Fruit fly (Drosophila melanogaster) Kc167 (cell line): ENCODE measurements around the gene CG6432.

Experiments used
- Myc ChIP-seq: fragments of >200 bp; optimal IDR thresholded peaks from 2 replicates; lab custom pipeline; 2017; ENCODE audit warnings: missing external identifiers
- Sin3A ChIP-seq: fragments of >200 bp; optimal IDR thresholded peaks from 2 replicates; lab custom pipeline; 2018; ENCODE audit warnings: missing external identifiers
- h ChIP-seq: fragments of >200 bp; optimal IDR thresholded peaks from 3 replicates; lab custom pipeline; 2018; ENCODE audit warnings: missing external identifiers
- insv ChIP-seq: fragments of >200 bp; optimal IDR thresholded peaks from 3 replicates; lab custom pipeline; 2018; ENCODE audit warnings: missing external identifiers
- psq ChIP-seq: fragments of >200 bp; optimal IDR thresholded peaks from 2 replicates; lab custom pipeline; 2017; ENCODE audit warnings: missing external identifiers
- ttk ChIP-seq: sonication (Bioruptor generic); optimal IDR thresholded peaks from 2 replicates; lab custom pipeline; 2017; ENCODE audit warnings: missing external identifiers

The CG6432 gene

dm6 chr3R:24301520-24301919 is 35.2 kb upstream of the CG6432 start:
- TF ChIP-seq h (lab: Kevin White, UChicago): no peak
- no peak for TF ChIP-seq Sin3A (lab: Kevin White, UChicago)
- no peak for TF ChIP-seq psq

DNA sequence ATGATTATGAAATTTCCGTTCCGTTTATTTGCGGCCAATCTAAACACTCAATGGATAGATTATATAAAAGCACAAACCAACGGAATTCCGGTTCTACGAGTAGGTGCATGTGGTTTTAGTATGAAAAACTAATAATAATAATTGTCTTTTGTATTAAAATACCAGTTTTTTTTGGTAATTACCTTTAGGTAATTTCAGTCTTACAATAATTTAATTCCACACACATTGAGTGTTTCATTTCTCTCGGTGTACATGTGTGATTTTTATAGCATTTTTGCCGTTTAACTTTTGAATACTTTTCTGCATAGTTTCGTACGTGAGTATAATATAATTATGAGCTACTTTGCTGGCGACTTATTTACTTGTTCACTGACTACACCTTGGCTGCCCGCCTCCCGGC is 33.7 kb upstream of the CG6432 start:
- no peak for TF ChIP-seq Myc
- no peak for TF ChIP-seq ttk (lab: Kevin White, UChicago)
- TF ChIP-seq Sin3A (lab: Kevin White, UChicago): no peak
- no peak for TF ChIP-seq psq
- TF ChIP-seq insv: no peak

DNA sequence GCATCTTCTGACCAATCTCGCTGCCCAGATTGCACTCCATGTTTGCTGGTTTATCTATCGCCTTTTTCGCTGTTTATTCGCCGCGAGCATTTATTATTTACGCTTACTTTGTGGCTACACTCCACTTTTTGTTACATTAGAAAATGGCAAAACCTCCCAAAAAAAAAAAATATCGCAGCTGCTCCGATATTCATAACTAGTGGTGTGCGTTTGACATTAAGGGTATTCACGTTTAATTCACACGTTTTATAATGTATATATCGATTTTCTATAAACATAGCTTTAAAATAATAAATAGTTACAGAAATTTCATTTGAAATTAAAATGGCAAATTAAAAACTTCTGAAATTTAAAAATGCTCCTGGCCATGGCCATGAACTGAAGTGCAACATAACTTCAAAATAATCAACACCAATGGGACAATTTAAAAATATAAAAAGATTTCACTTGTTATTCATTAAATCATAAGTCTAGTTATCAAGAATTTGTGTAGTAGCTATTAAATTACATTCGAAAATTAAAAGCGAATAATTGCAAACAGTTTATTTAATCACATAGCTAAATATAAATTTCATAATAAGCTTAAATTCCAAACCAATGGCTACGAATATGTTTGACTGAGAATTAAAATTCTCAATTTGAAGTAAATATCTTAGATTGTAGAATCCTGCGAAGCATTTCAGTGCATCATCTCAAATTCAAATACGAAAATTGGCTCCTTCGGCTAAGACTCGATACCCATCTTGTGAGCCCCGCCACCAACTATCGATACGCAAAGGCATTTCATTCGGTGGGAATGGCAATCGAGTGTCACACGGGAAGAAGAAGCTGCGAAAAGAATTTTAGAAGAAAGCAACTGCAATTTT is 18.3 kb upstream of the CG6432 start, which contains the start of the genes Nab2 and BRWD3:
Gene Nab2, minus strand, starts transcription at position 203 of the 866 bp plus-strand sequence.
Gene BRWD3, plus strand, starts transcription at position 784 of the 866 bp plus-strand sequence.
- TF ChIP-seq insv (no peak), Myc (no peak), h (lab: Kevin White, UChicago) (no peak), Sin3A (lab: Kevin White, UChicago) (no peak), psq (no peak), ttk (lab: Kevin White, UChicago) (no peak)

- TF ChIP-seq h (lab: Kevin White, UChicago) (no peak), ttk (lab: Kevin White, UChicago) (no peak), insv (no peak), Myc (no peak), Sin3A (lab: Kevin White, UChicago) (no peak), psq (no peak)
Measured at dm6 chr3R:24319083-24319381, 17.7 kb upstream of the CG6432 start.

- TF ChIP-seq insv (no peak), ttk (lab: Kevin White, UChicago) (no peak), psq (no peak), h (lab: Kevin White, UChicago) (no peak), Sin3A (lab: Kevin White, UChicago) (no peak), Myc (no peak)
Measured at dm6 chr3R:24319632-24320341, 16.9 kb upstream of the CG6432 start.

- no peak for TF ChIP-seq ttk (lab: Kevin White, UChicago)
- TF ChIP-seq Myc: no peak
- TF ChIP-seq insv: no peak
- no peak for TF ChIP-seq Sin3A (lab: Kevin White, UChicago)
- TF ChIP-seq psq: no peak
- no peak for TF ChIP-seq h (lab: Kevin White, UChicago)
Measured at dm6 chr3R:24320342-24320711, 16.4 kb upstream of the CG6432 start.

dm6 chr3R:24333182-24333808 is 3.4 kb upstream of the CG6432 start, which contains the start of the genes Rrp5 and Dis3:
Rrp5 (minus strand) TSS chr3R:24333316.
Dis3 (plus strand) TSS chr3R:24333433.
- no peak for TF ChIP-seq h (lab: Kevin White, UChicago)
- TF ChIP-seq Sin3A (lab: Kevin White, UChicago): no peak
- TF ChIP-seq Myc: no peak
- no peak for TF ChIP-seq psq
- TF ChIP-seq ttk (lab: Kevin White, UChicago): no peak

dm6 chr3R:24341251-24341650 is 4.5 kb downstream of the CG6432 start, which contains the start of gene Ms:
Ms (plus strand) TSS chr3R:24341551.
- TF ChIP-seq ttk (lab: Kevin White, UChicago) (no peak), Sin3A (lab: Kevin White, UChicago) (no peak), Myc (no peak), insv (no peak), psq (no peak), h (lab: Kevin White, UChicago) (no peak)

dm6 chr3R:24348420-24349190 is 11.9 kb downstream of the CG6432 start, which contains the start of the genes CG5746 and CG6454:
CG5746 (minus strand) TSS chr3R:24348791.
CG6454 (plus strand) TSS chr3R:24349182.
- TF ChIP-seq Sin3A (lab: Kevin White, UChicago): no peak
- TF ChIP-seq insv: no peak
- TF ChIP-seq ttk (lab: Kevin White, UChicago): no peak
- no peak for TF ChIP-seq h (lab: Kevin White, UChicago)
- TF ChIP-seq Myc: no peak
- TF ChIP-seq psq: no peak

dm6 chr3R:24353448-24353847 is 16.7 kb downstream of the CG6432 start:
- TF ChIP-seq Sin3A (lab: Kevin White, UChicago) (no peak), psq (no peak), Myc (no peak), h (lab: Kevin White, UChicago) (no peak), insv (no peak), ttk (lab: Kevin White, UChicago) (no peak)

DNA sequence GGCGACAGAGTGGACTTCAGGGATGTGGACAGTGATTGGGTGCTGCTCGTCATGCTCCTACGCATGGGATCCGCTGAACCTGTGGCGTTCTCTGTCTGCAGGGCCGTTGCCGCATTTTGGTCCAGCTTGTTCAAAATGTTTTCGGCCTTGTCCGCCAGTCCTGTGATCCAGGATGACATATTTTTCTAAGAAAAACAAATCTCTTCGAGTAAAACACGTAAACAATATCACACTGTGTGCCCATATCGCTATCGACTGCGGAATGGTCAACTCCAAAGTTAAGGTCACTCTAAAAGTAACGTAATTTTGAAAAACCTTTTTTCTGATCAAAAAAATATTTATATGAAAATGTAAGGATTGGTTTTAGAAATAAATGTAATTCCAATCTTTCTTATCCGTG is 21.0 kb downstream of the CG6432 start, which contains the start of gene Golgin84:
Gene Golgin84, minus strand, starts transcription at position 241 of the 400 bp plus-strand sequence.
- no peak for TF ChIP-seq insv
- no peak for TF ChIP-seq h (lab: Kevin White, UChicago)
- TF ChIP-seq Sin3A (lab: Kevin White, UChicago): no peak
- no peak for TF ChIP-seq psq
